Fruit fly (Drosophila melanogaster) whole organism, embryonic: Measurements from ENCODE around the gene Ugt37A3.

ENCODE experiments used
- ATbp ChIP-seq: fragments of 200-800 bp; sonication (Bioruptor generic); optimal IDR thresholded peaks from 2 replicates; lab custom pipeline; 2017; ENCODE audit warnings: missing biosample characterization, mild to moderate bottlenecking, missing genetic modification characterization, missing genetic modification reagents
- Bteb2 ChIP-seq: fragments of 200-800 bp; sonication (Bioruptor generic); optimal IDR thresholded peaks from 2 replicates; lab custom pipeline; 2016; ENCODE audit warnings: missing biosample characterization, missing genetic modification characterization
- CG10321 ChIP-seq: fragments of 200-800 bp; sonication (Bioruptor generic); IDR thresholded peaks from 2 replicates; pipeline ENCODE4 v1.3.6; 2022; ENCODE audit warnings: missing biosample characterization, missing genetic modification characterization
- CG11093 ChIP-seq: fragments of 200-800 bp; sonication (Bioruptor generic); IDR thresholded peaks from 3 replicates; pipeline ENCODE4 v1.3.6; 2022; ENCODE audit warnings: missing biosample characterization, missing genetic modification characterization
- CG11695 ChIP-seq: fragments of 200-800 bp; sonication (Bioruptor generic); IDR thresholded peaks from 3 replicates; pipeline ENCODE4 v1.3.6; 2022; ENCODE audit warnings: missing biosample characterization, missing genetic modification characterization
- CG12155 ChIP-seq: fragments of 200-800 bp; sonication (Bioruptor generic); optimal IDR thresholded peaks from 3 replicates; lab custom pipeline; 2016; ENCODE audit warnings: missing biosample characterization, missing genetic modification characterization
- CG12942 ChIP-seq: fragments of 200-800 bp; sonication (Bioruptor generic); optimal IDR thresholded peaks from 3 replicates; lab custom pipeline; 2016; ENCODE audit warnings: missing biosample characterization, missing genetic modification characterization
- CG13296 ChIP-seq: fragments of 200-800 bp; sonication (Bioruptor generic); optimal IDR thresholded peaks from 3 replicates; lab custom pipeline; 2018; ENCODE audit warnings: missing biosample characterization, mild to moderate bottlenecking, missing genetic modification characterization
- CG13424 ChIP-seq: fragments of 200-800 bp; sonication (Bioruptor generic); optimal IDR thresholded peaks from 2 replicates; lab custom pipeline; 2019; ENCODE audit warnings: missing biosample characterization, mild to moderate bottlenecking, missing genetic modification characterization, moderate library complexity
- CG1647 ChIP-seq: fragments of 200-800 bp; sonication (Bioruptor generic); optimal IDR thresholded peaks from 3 replicates; lab custom pipeline; 2016; ENCODE audit warnings: missing biosample characterization, missing genetic modification characterization
- CG18011 ChIP-seq: fragments of 200-800 bp; sonication (Bioruptor generic); optimal IDR thresholded peaks from 2 replicates; lab custom pipeline; 2017; ENCODE audit warnings: missing biosample characterization, missing genetic modification characterization, mild to moderate bottlenecking, moderate library complexity, missing genotype
- CG18262 ChIP-seq: fragments of 200-800 bp; optimal IDR thresholded peaks from 3 replicates; lab custom pipeline; 2019; ENCODE audit warnings: missing biosample characterization, mild to moderate bottlenecking, missing genetic modification characterization, moderate library complexity
- CG18599 ChIP-seq: fragments of 200-800 bp; sonication (Bioruptor generic); optimal IDR thresholded peaks from 3 replicates; lab custom pipeline; 2017; ENCODE audit warnings: missing biosample characterization, missing genetic modification characterization, mild to moderate bottlenecking, moderate library complexity, missing genetic modification reagents
- CG31224 ChIP-seq: fragments of 200-800 bp; sonication (Bioruptor generic); IDR thresholded peaks from 2 replicates; pipeline ENCODE4 v1.3.6; 2022; ENCODE audit warnings: missing biosample characterization, missing genetic modification characterization
- CG34422 ChIP-seq: fragments of 200-800 bp; sonication (Bioruptor generic); IDR thresholded peaks from 3 replicates; pipeline ENCODE4 v1.3.6; 2022; ENCODE audit warnings: missing biosample characterization, missing genetic modification characterization
- CG3847 ChIP-seq: fragments of 200-800 bp; sonication (Bioruptor generic); IDR thresholded peaks from 2 replicates; pipeline ENCODE4 v1.3.6; 2022; ENCODE audit warnings: missing biosample characterization, missing genetic modification characterization
- CG4404 ChIP-seq: fragments of 200-800 bp; sonication (Bioruptor generic); IDR thresholded peaks from 2 replicates; pipeline ENCODE4 v1.3.6; 2022; ENCODE audit warnings: missing biosample characterization, missing genetic modification characterization
- CG8359 ChIP-seq: fragments of 200-800 bp; sonication (Bioruptor generic); optimal IDR thresholded peaks from 2 replicates; lab custom pipeline; 2017; ENCODE audit warnings: missing biosample characterization, mild to moderate bottlenecking, missing genetic modification characterization, borderline replicate concordance
- CoRest ChIP-seq: fragments of 200-800 bp; sonication (Bioruptor generic); optimal IDR thresholded peaks from 3 replicates; lab custom pipeline; 2018; ENCODE audit warnings: missing biosample characterization, mild to moderate bottlenecking, missing genetic modification characterization, moderate library complexity
- D19A ChIP-seq: fragments of 200-800 bp; optimal IDR thresholded peaks from 3 replicates; lab custom pipeline; 2019; ENCODE audit warnings: missing biosample characterization, mild to moderate bottlenecking, missing genetic modification characterization, moderate library complexity
- Doc2 ChIP-seq: fragments of 200-800 bp; sonication (Bioruptor generic); IDR thresholded peaks from 2 replicates; pipeline ENCODE4 v1.3.6; 2022; ENCODE audit warnings: missing biosample characterization, missing genetic modification characterization
- Dp ChIP-seq: fragments of 200-800 bp; sonication (Bioruptor generic); optimal IDR thresholded peaks from 2 replicates; lab custom pipeline; 2018; ENCODE audit warnings: missing biosample characterization, mild to moderate bottlenecking, missing genetic modification characterization, moderate library complexity
- ERR ChIP-seq: fragments of 200-800 bp; sonication (Bioruptor generic); optimal IDR thresholded peaks from 2 replicates; lab custom pipeline; 2016; ENCODE audit warnings: missing biosample characterization, missing genetic modification characterization
- HHEX ChIP-seq: fragments of 200-800 bp; sonication (Bioruptor generic); optimal IDR thresholded peaks from 3 replicates; lab custom pipeline; 2017; ENCODE audit warnings: missing biosample characterization, mild to moderate bottlenecking, missing genetic modification characterization, missing genetic modification reagents
- NfI ChIP-seq: fragments of 200-800 bp; sonication (Bioruptor generic); optimal IDR thresholded peaks from 3 replicates; lab custom pipeline; 2018; ENCODE audit warnings: missing biosample characterization, mild to moderate bottlenecking, missing genetic modification characterization, moderate library complexity
- Oaz ChIP-seq: fragments of 200-800 bp; sonication (Bioruptor generic); IDR thresholded peaks from 2 replicates; pipeline ENCODE4 v1.3.6; 2022; ENCODE audit warnings: missing biosample characterization, missing genetic modification characterization
- Sox102F ChIP-seq: fragments of 200-800 bp; sonication (Bioruptor generic); optimal IDR thresholded peaks from 2 replicates; lab custom pipeline; 2018; ENCODE audit warnings: missing biosample characterization, mild to moderate bottlenecking, missing genetic modification characterization, moderate library complexity
- Vsx1 ChIP-seq: fragments of 200-800 bp; sonication (Bioruptor generic); optimal IDR thresholded peaks from 2 replicates; lab custom pipeline; 2017; ENCODE audit warnings: missing biosample characterization, mild to moderate bottlenecking, missing genetic modification characterization, missing genetic modification reagents
- Xbp1 ChIP-seq: fragments of 200-800 bp; sonication (Bioruptor generic); optimal IDR thresholded peaks from 3 replicates; lab custom pipeline; 2016; ENCODE audit warnings: missing biosample characterization, mild to moderate bottlenecking, missing genetic modification characterization
- Xrp1 ChIP-seq: fragments of 200-800 bp; sonication (Bioruptor generic); IDR thresholded peaks from 2 replicates; pipeline ENCODE4 v1.3.6; 2022; ENCODE audit warnings: missing biosample characterization, missing genetic modification characterization
- ap ChIP-seq: fragments of 200-800 bp; sonication (Bioruptor generic); IDR thresholded peaks from 2 replicates; pipeline ENCODE4 v1.3.6; 2022; ENCODE audit warnings: missing biosample characterization, missing genetic modification characterization
- ara ChIP-seq: fragments of 200-800 bp; sonication (Bioruptor generic); IDR thresholded peaks from 2 replicates; pipeline ENCODE4 v1.3.6; 2022; ENCODE audit warnings: missing biosample characterization, missing genetic modification characterization
- ato ChIP-seq: fragments of 200-800 bp; sonication (Bioruptor generic); IDR thresholded peaks from 2 replicates; pipeline ENCODE4 v1.3.6; 2022; ENCODE audit warnings: missing biosample characterization, missing genetic modification characterization; ENCODE audit not compliant: partially characterized antibody
- bab2 ChIP-seq: fragments of 200-800 bp; sonication (Bioruptor generic); optimal IDR thresholded peaks from 2 replicates; lab custom pipeline; 2016; ENCODE audit warnings: missing biosample characterization, missing genetic modification characterization
- cwo ChIP-seq: fragments of 200-800 bp; sonication (Bioruptor generic); optimal IDR thresholded peaks from 3 replicates; lab custom pipeline; 2017; ENCODE audit warnings: missing biosample characterization, missing genetic modification characterization, mild to moderate bottlenecking, moderate library complexity, missing genetic modification reagents
- dmrt99B ChIP-seq: fragments of 200-800 bp; sonication (Bioruptor generic); optimal IDR thresholded peaks from 2 replicates; lab custom pipeline; 2018; ENCODE audit warnings: missing biosample characterization, mild to moderate bottlenecking, missing genetic modification characterization, moderate library complexity
- ems ChIP-seq: fragments of 200-800 bp; sonication (Bioruptor generic); optimal IDR thresholded peaks from 3 replicates; lab custom pipeline; 2016; ENCODE audit warnings: missing biosample characterization, missing genetic modification characterization
- eve ChIP-seq, 2 experiments: fragments of >200 bp; optimal IDR thresholded peaks; 2 replicates each; lab custom pipeline; 2017; ENCODE audit warnings: missing biosample characterization in 2 of 2, missing genetic modification characterization in 2 of 2
- fd102C ChIP-seq: fragments of 200-800 bp; sonication (Bioruptor generic); optimal IDR thresholded peaks from 2 replicates; lab custom pipeline; 2018; ENCODE audit warnings: missing biosample characterization, mild to moderate bottlenecking, missing genetic modification characterization, moderate library complexity
- grau ChIP-seq: fragments of 200-800 bp; optimal IDR thresholded peaks from 3 replicates; lab custom pipeline; 2019; ENCODE audit warnings: missing biosample characterization, mild to moderate bottlenecking, missing genetic modification characterization, moderate library complexity
- gsb-n ChIP-seq: fragments of 200-800 bp; sonication (Bioruptor generic); optimal IDR thresholded peaks from 3 replicates; lab custom pipeline; 2018; ENCODE audit warnings: missing biosample characterization, mild to moderate bottlenecking, missing genetic modification characterization
- ind ChIP-seq: fragments of 200-800 bp; sonication (Bioruptor generic); optimal IDR thresholded peaks from 3 replicates; lab custom pipeline; 2016; ENCODE audit warnings: missing biosample characterization, missing genetic modification characterization
- jigr1 ChIP-seq: fragments of 200-800 bp; sonication (Bioruptor generic); IDR thresholded peaks from 3 replicates; pipeline ENCODE4 v1.3.6; 2022; ENCODE audit warnings: missing biosample characterization, missing genetic modification characterization
- nom ChIP-seq: fragments of 200-800 bp; sonication (Bioruptor generic); optimal IDR thresholded peaks from 2 replicates; lab custom pipeline; 2017; ENCODE audit warnings: missing biosample characterization, missing genetic modification characterization, mild to moderate bottlenecking, moderate library complexity, missing genetic modification reagents
- salm ChIP-seq: fragments of 200-800 bp; sonication (Bioruptor generic); optimal IDR thresholded peaks from 2 replicates; lab custom pipeline; 2018; ENCODE audit warnings: missing biosample characterization, mild to moderate bottlenecking, missing genetic modification characterization
- sc ChIP-seq, 3 experiments: fragments of >200 bp in 2 of 3; fragments of 200-800 bp in 1 of 3; sonication (Bioruptor generic) in 1 of 3; optimal IDR thresholded peaks; 2 replicates in 2 of 3; 3 replicates in 1 of 3; lab custom pipeline; 2017; ENCODE audit warnings: mild to moderate bottlenecking in 1 of 3, missing biosample characterization in 1 of 3, missing genetic modification characterization in 1 of 3, missing genetic modification reagents in 1 of 3
- sisA ChIP-seq: fragments of 200-800 bp; sonication (Bioruptor generic); IDR thresholded peaks from 2 replicates; pipeline ENCODE4 v1.3.6; 2022; ENCODE audit warnings: missing biosample characterization, missing genetic modification characterization
- slou ChIP-seq: fragments of 200-800 bp; sonication (Bioruptor generic); optimal IDR thresholded peaks from 3 replicates; lab custom pipeline; 2016; ENCODE audit warnings: missing biosample characterization, missing genetic modification characterization
- so ChIP-seq: fragments of 200-800 bp; sonication (Bioruptor generic); IDR thresholded peaks from 3 replicates; pipeline ENCODE4 v1.3.6; 2022; ENCODE audit warnings: missing biosample characterization, missing genetic modification characterization

The Ugt37A3 gene

DNA sequence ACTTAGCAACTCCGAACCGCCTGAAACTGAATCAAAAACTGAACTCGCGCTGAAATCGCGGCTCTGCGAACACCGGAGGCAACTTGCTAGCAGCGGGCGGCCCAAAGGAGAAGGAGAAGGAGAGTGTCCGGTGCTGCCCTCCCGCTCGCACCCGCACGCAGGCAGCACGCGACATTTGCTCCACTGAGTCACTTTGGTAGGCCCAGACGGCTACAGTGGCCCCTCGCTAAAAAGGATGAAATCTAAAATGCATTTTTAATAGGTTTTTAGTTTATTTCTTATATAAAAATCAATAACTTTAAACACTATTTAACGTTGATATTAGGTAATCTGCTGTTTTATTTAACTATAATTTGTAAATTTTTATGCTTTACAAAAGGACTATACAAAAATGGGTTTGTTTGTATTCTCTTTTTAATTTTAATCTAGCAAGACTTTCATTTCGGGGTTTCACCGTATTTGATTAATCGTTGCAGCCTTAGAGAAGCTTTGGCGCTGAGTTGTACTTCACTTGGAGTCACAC, 21.0 kb downstream of the Ugt37A3 start, which contains the start of gene Men (continued):
- TF ChIP-seq ato (GFP tag; lab: Robert Waterston, UW) = no peak
- peak; percentile 13 for TF ChIP-seq CG12155 (GFP tag; lab: Kevin White, UChicago)
- peak; percentile 67; the same call in 1 of the 3 replicates for TF ChIP-seq CG11695
- peak; percentile 59; the same call in 1 of the 3 replicates for TF ChIP-seq so
- TF ChIP-seq CG18599 (GFP tag; lab: Kevin White, UChicago) = peak; percentile 61
- no peak for TF ChIP-seq CG10321
- TF ChIP-seq ara (GFP tag; lab: Robert Waterston, UW) = 0 out of 2 replicates have a peak, but pooled peaks have one; percentile 9
- TF ChIP-seq CG4404 (GFP tag; lab: Robert Waterston, UW) = no peak
- peak; percentile 82 for TF ChIP-seq dmrt99B (tag; lab: Kevin White, UChicago)
- peak; percentile 91 for TF ChIP-seq grau
- peak; percentile 62 for TF ChIP-seq D19A (tag; lab: Kevin White, UChicago)
- no peak for TF ChIP-seq ERR (GFP tag; lab: Kevin White, UChicago)
- peak; percentile 27 for TF ChIP-seq NfI (GFP tag; lab: Kevin White, UChicago)
- TF ChIP-seq Xrp1 (GFP tag; lab: Robert Waterston, UW) = peak; percentile 68
- TF ChIP-seq CG34422 = no peak
- TF ChIP-seq salm (tag; lab: Kevin White, UChicago) = peak; percentile 49
- peak; percentile 55 for TF ChIP-seq ind (GFP tag; lab: Kevin White, UChicago)
- peak; percentile 64 for TF ChIP-seq Oaz (GFP tag; lab: Robert Waterston, UW)
- no peak for TF ChIP-seq CG8359 (GFP tag; lab: Kevin White, UChicago)
- TF ChIP-seq Sox102F (GFP tag; lab: Kevin White, UChicago) = peak; percentile 73
- peak; percentile 61 for TF ChIP-seq sisA (GFP tag; lab: Robert Waterston, UW)
- TF ChIP-seq CG12942 (GFP tag; lab: Kevin White, UChicago) = peak; percentile 41
- no peak for TF ChIP-seq Dp (GFP tag; lab: Kevin White, UChicago)
- TF ChIP-seq Vsx1 = peak; percentile 16
- TF ChIP-seq cwo (GFP tag; lab: Kevin White, UChicago) = peak; percentile 73
- TF ChIP-seq CG13424 (tag; lab: Kevin White, UChicago) = peak; percentile 82
- TF ChIP-seq sc (optimal IDR thresholded peaks at IDR 0.05; lab: Kevin White, UChicago) = no peak
- TF ChIP-seq sc (GFP tag; optimal IDR thresholded peaks at IDR 0.05; lab: Kevin White, UChicago) = peak; percentile 41
- TF ChIP-seq ATbp (GFP tag; lab: Kevin White, UChicago) = peak; percentile 60
- TF ChIP-seq CG3847 (GFP tag; lab: Robert Waterston, UW) = no peak
- peak; percentile 30 for TF ChIP-seq Xbp1 (GFP tag; lab: Kevin White, UChicago)
- TF ChIP-seq bab2 = no peak
- no peak for TF ChIP-seq fd102C (GFP tag; lab: Kevin White, UChicago)
- peak; percentile 19 for TF ChIP-seq ems (GFP tag; lab: Kevin White, UChicago)
- TF ChIP-seq CG1647 (GFP tag; lab: Kevin White, UChicago) = no peak
- no peak for TF ChIP-seq CG31224 (GFP tag; lab: Robert Waterston, UW)
- peak in 1 of 2 experiments; percentile 32 for TF ChIP-seq eve (GFP tag; optimal IDR thresholded peaks at IDR 0.05; lab: Kevin White, UChicago)
- TF ChIP-seq Bteb2 = no peak
- peak; percentile 39 for TF ChIP-seq HHEX (GFP tag; lab: Kevin White, UChicago)
- TF ChIP-seq slou (GFP tag; lab: Kevin White, UChicago) = no peak
- peak; percentile 78 for TF ChIP-seq CoRest (tag; lab: Kevin White, UChicago)
- TF ChIP-seq CG13296 (GFP tag; lab: Kevin White, UChicago) = peak; percentile 74
- peak; percentile 37; the same call in 1 of the 2 replicates for TF ChIP-seq ap
- TF ChIP-seq CG11093 = peak; percentile 49; the same call in 1 of the 3 replicates
- TF ChIP-seq jigr1 (GFP tag; lab: Robert Waterston, UW) = no peak
- TF ChIP-seq CG18262 = peak; percentile 63
- no peak for TF ChIP-seq Doc2 (GFP tag; lab: Robert Waterston, UW)
- TF ChIP-seq CG18011 (GFP tag; lab: Kevin White, UChicago) = no peak
- peak; percentile 25 for TF ChIP-seq nom (GFP tag; lab: Kevin White, UChicago)
- TF ChIP-seq gsb-n (tag; lab: Kevin White, UChicago) = peak; percentile 45
